Fruit fly (Drosophila melanogaster) whole organism, embryonic: Measurements from ENCODE around the gene be.

Source experiments
- CG10321 ChIP-seq: fragments of 200-800 bp; sonication (Bioruptor generic); IDR thresholded peaks from 2 replicates; pipeline ENCODE4 v1.3.6; 2022; ENCODE audit warnings: missing biosample characterization, missing genetic modification characterization
- CG12104 ChIP-seq: fragments of 200-800 bp; sonication (Bioruptor generic); optimal IDR thresholded peaks from 3 replicates; lab custom pipeline; 2016; ENCODE audit warnings: missing biosample characterization, missing genetic modification characterization
- CG13894 ChIP-seq: fragments of 200-800 bp; sonication (Bioruptor generic); optimal IDR thresholded peaks from 3 replicates; lab custom pipeline; 2018; ENCODE audit warnings: missing biosample characterization, mild to moderate bottlenecking, missing genetic modification characterization, moderate library complexity
- CG14014 ChIP-seq: fragments of 200-800 bp; sonication (Bioruptor generic); IDR thresholded peaks from 2 replicates; pipeline ENCODE4 v1.3.6; 2022; ENCODE audit warnings: missing biosample characterization, missing genetic modification characterization
- CG14441 ChIP-seq: fragments of 200-800 bp; sonication (Bioruptor generic); IDR thresholded peaks from 2 replicates; pipeline ENCODE4 v1.3.6; 2022; ENCODE audit warnings: missing biosample characterization, missing genetic modification characterization
- CG18262 ChIP-seq: fragments of 200-800 bp; optimal IDR thresholded peaks from 3 replicates; lab custom pipeline; 2019; ENCODE audit warnings: missing biosample characterization, mild to moderate bottlenecking, missing genetic modification characterization, moderate library complexity
- CG1832 ChIP-seq: fragments of 200-800 bp; sonication (Bioruptor generic); optimal IDR thresholded peaks from 2 replicates; lab custom pipeline; 2017; ENCODE audit warnings: missing biosample characterization, mild to moderate bottlenecking, missing genetic modification characterization, inconsistent platforms
- CG18599 ChIP-seq: fragments of 200-800 bp; sonication (Bioruptor generic); optimal IDR thresholded peaks from 3 replicates; lab custom pipeline; 2017; ENCODE audit warnings: missing biosample characterization, missing genetic modification characterization, mild to moderate bottlenecking, moderate library complexity, missing genetic modification reagents
- CG2120 ChIP-seq: fragments of 200-800 bp; sonication (Bioruptor generic); optimal IDR thresholded peaks from 3 replicates; lab custom pipeline; 2016; ENCODE audit warnings: missing biosample characterization, missing genetic modification characterization
- CG30020 ChIP-seq: fragments of 200-800 bp; optimal IDR thresholded peaks from 2 replicates; lab custom pipeline; 2019; ENCODE audit warnings: missing biosample characterization, mild to moderate bottlenecking, missing genetic modification characterization, moderate library complexity
- CG32767 ChIP-seq: fragments of 200-800 bp; sonication (Bioruptor generic); IDR thresholded peaks from 2 replicates; pipeline ENCODE4 v1.3.6; 2022; ENCODE audit warnings: missing biosample characterization, missing genetic modification characterization
- CG34224 ChIP-seq: fragments of 200-800 bp; sonication (Bioruptor generic); IDR thresholded peaks from 3 replicates; pipeline ENCODE4 v1.3.6; 2022; ENCODE audit warnings: missing biosample characterization, missing genetic modification characterization; ENCODE audit not compliant: partially characterized antibody
- CG34422 ChIP-seq: fragments of 200-800 bp; sonication (Bioruptor generic); IDR thresholded peaks from 3 replicates; pipeline ENCODE4 v1.3.6; 2022; ENCODE audit warnings: missing biosample characterization, missing genetic modification characterization
- CG6765 ChIP-seq: fragments of 200-800 bp; sonication (Bioruptor generic); optimal IDR thresholded peaks from 3 replicates; lab custom pipeline; 2017; ENCODE audit warnings: missing biosample characterization, mild to moderate bottlenecking, missing genetic modification characterization
- CG7372 ChIP-seq: fragments of 200-800 bp; sonication (Bioruptor generic); IDR thresholded peaks from 2 replicates; pipeline ENCODE4 v1.3.6; 2022; ENCODE audit warnings: missing biosample characterization, missing genetic modification characterization
- CG7963 ChIP-seq: fragments of 200-800 bp; sonication (Bioruptor generic); IDR thresholded peaks from 3 replicates; pipeline ENCODE4 v1.3.6; 2022; ENCODE audit warnings: missing biosample characterization, missing genetic modification characterization; ENCODE audit not compliant: partially characterized antibody
- CG8089 ChIP-seq: fragments of 200-800 bp; sonication (Bioruptor generic); optimal IDR thresholded peaks from 3 replicates; lab custom pipeline; 2016; ENCODE audit warnings: missing biosample characterization, missing genetic modification characterization
- CG8765 ChIP-seq: fragments of 200-800 bp; sonication (Bioruptor generic); IDR thresholded peaks from 2 replicates; pipeline ENCODE4 v1.3.6; 2022; ENCODE audit warnings: missing biosample characterization, missing genetic modification characterization
- CkIIα-i1 ChIP-seq: fragments of 200-800 bp; sonication (Bioruptor generic); IDR thresholded peaks from 2 replicates; pipeline ENCODE4 v1.3.6; 2022; ENCODE audit warnings: missing biosample characterization, missing genetic modification characterization
- Ets65A ChIP-seq: fragments of 200-800 bp; sonication (Bioruptor generic); peaks from one replicate; lab custom pipeline; 2016; ENCODE audit warnings: missing biosample characterization, missing genetic modification characterization
- Fer2 ChIP-seq: fragments of 200-800 bp; sonication (Bioruptor generic); optimal IDR thresholded peaks from 2 replicates; lab custom pipeline; 2018; ENCODE audit warnings: missing biosample characterization, mild to moderate bottlenecking, missing genetic modification characterization, moderate library complexity
- Fer3 ChIP-seq: fragments of 200-800 bp; sonication (Bioruptor generic); optimal IDR thresholded peaks from 2 replicates; lab custom pipeline; 2018; ENCODE audit warnings: missing biosample characterization, mild to moderate bottlenecking, missing genetic modification characterization, moderate library complexity
- Hand ChIP-seq: fragments of 200-800 bp; sonication (Bioruptor generic); optimal IDR thresholded peaks from 2 replicates; lab custom pipeline; 2017; ENCODE audit warnings: mild to moderate bottlenecking, missing biosample characterization, missing genetic modification reagents, missing genetic modification characterization
- Hmx ChIP-seq: fragments of 200-800 bp; sonication (Bioruptor generic); optimal IDR thresholded peaks from 2 replicates; lab custom pipeline; 2016; ENCODE audit warnings: missing biosample characterization, missing genetic modification characterization
- Kr ChIP-seq: fragments of 200-800 bp; sonication (Bioruptor generic); optimal IDR thresholded peaks from 2 replicates; lab custom pipeline; 2017; ENCODE audit warnings: missing biosample characterization, mild to moderate bottlenecking, missing genetic modification characterization
- Lpt ChIP-seq: fragments of >200 bp; optimal IDR thresholded peaks from 2 replicates; lab custom pipeline; 2018; ENCODE audit warnings: missing biosample characterization, missing genetic modification characterization
- Meics ChIP-seq: fragments of 200-800 bp; sonication (Bioruptor generic); optimal IDR thresholded peaks from 2 replicates; lab custom pipeline; 2017; ENCODE audit warnings: missing biosample characterization, mild to moderate bottlenecking, missing genetic modification characterization
- Optix ChIP-seq: fragments of 200-800 bp; sonication (Bioruptor generic); IDR thresholded peaks from 3 replicates; pipeline ENCODE4 v1.3.6; 2022; ENCODE audit warnings: missing biosample characterization, missing genetic modification characterization
- Spps ChIP-seq: fragments of 200-800 bp; sonication (Bioruptor generic); optimal IDR thresholded peaks from 2 replicates; lab custom pipeline; 2018; ENCODE audit warnings: missing biosample characterization, mild to moderate bottlenecking, missing genetic modification characterization
- ac ChIP-seq: fragments of 200-800 bp; sonication (Bioruptor generic); optimal IDR thresholded peaks from 3 replicates; lab custom pipeline; 2017; ENCODE audit warnings: missing biosample characterization, mild to moderate bottlenecking, missing genetic modification characterization
- bigmax ChIP-seq: fragments of 200-800 bp; sonication (Bioruptor generic); optimal IDR thresholded peaks from 2 replicates; lab custom pipeline; 2018; ENCODE audit warnings: missing biosample characterization, mild to moderate bottlenecking, missing genetic modification characterization
- bowl ChIP-seq: fragments of 200-800 bp; sonication (Bioruptor generic); IDR thresholded peaks from 2 replicates; pipeline ENCODE4 v1.3.6; 2022; ENCODE audit warnings: missing biosample characterization, missing genetic modification characterization
- cad ChIP-seq: fragments of >200 bp; optimal IDR thresholded peaks from 2 replicates; lab custom pipeline; 2017; ENCODE audit warnings: missing biosample characterization, missing genetic modification characterization
- chif ChIP-seq, 2 experiments: fragments of 200-800 bp; sonication (Bioruptor generic); optimal IDR thresholded peaks; 3 replicates each; lab custom pipeline; 2016; ENCODE audit warnings: missing biosample characterization in 2 of 2, missing genetic modification characterization in 2 of 2
- croc ChIP-seq: fragments of 200-800 bp; sonication (Bioruptor generic); conservative IDR thresholded peaks from 3 replicates; pipeline ENCODE4 v1.3.6; 2022; ENCODE audit warnings: missing biosample characterization, missing genetic modification characterization
- eve ChIP-seq, 2 experiments: fragments of >200 bp; optimal IDR thresholded peaks; 2 replicates each; lab custom pipeline; 2017; ENCODE audit warnings: missing biosample characterization in 2 of 2, missing genetic modification characterization in 2 of 2
- gfzf ChIP-seq: fragments of 200-800 bp; sonication (Bioruptor generic); optimal IDR thresholded peaks from 2 replicates; lab custom pipeline; 2016; ENCODE audit warnings: missing biosample characterization, mild to moderate bottlenecking, missing genetic modification characterization, moderate library complexity
- ham ChIP-seq: fragments of 200-800 bp; sonication (Bioruptor generic); IDR thresholded peaks from 2 replicates; pipeline ENCODE4 v1.3.6; 2022; ENCODE audit warnings: missing biosample characterization, missing genetic modification characterization
- pb ChIP-seq: fragments of 200-800 bp; sonication (Bioruptor generic); optimal IDR thresholded peaks from 3 replicates; lab custom pipeline; 2016; ENCODE audit warnings: missing biosample characterization, missing genetic modification characterization
- psq ChIP-seq: fragments of 200-800 bp; sonication (Bioruptor generic); optimal IDR thresholded peaks from 2 replicates; lab custom pipeline; 2017; ENCODE audit warnings: missing biosample characterization, missing genetic modification characterization
- pum ChIP-seq: fragments of 200-800 bp; sonication (Bioruptor generic); optimal IDR thresholded peaks from 2 replicates; lab custom pipeline; 2016; ENCODE audit warnings: missing biosample characterization, missing genetic modification characterization
- repo ChIP-seq: fragments of 200-800 bp; sonication (Bioruptor generic); optimal IDR thresholded peaks from 2 replicates; lab custom pipeline; 2016; ENCODE audit warnings: missing biosample characterization, missing genetic modification characterization
- rib ChIP-seq: fragments of 200-800 bp; sonication (Bioruptor generic); IDR thresholded peaks from 2 replicates; pipeline ENCODE4 v1.3.6; 2022; ENCODE audit warnings: missing biosample characterization, missing genetic modification characterization
- ro ChIP-seq: fragments of 200-800 bp; sonication (Bioruptor generic); IDR thresholded peaks from 2 replicates; pipeline ENCODE4 v1.3.6; 2022; ENCODE audit warnings: missing biosample characterization, missing genetic modification characterization
- schlank ChIP-seq: fragments of 200-800 bp; sonication (Bioruptor generic); optimal IDR thresholded peaks from 2 replicates; lab custom pipeline; 2018; ENCODE audit warnings: missing biosample characterization, mild to moderate bottlenecking, missing genetic modification characterization
- scrt ChIP-seq: fragments of 200-800 bp; sonication (Bioruptor generic); optimal IDR thresholded peaks from 2 replicates; lab custom pipeline; 2018; ENCODE audit warnings: missing biosample characterization, mild to moderate bottlenecking, missing genetic modification characterization, moderate library complexity
- stwl ChIP-seq: fragments of 200-800 bp; sonication (Bioruptor generic); optimal IDR thresholded peaks from 3 replicates; lab custom pipeline; 2018; ENCODE audit warnings: missing biosample characterization, mild to moderate bottlenecking, missing genetic modification characterization, moderate library complexity
- tap ChIP-seq: fragments of 200-800 bp; optimal IDR thresholded peaks from 3 replicates; lab custom pipeline; 2019; ENCODE audit warnings: missing biosample characterization, mild to moderate bottlenecking, missing genetic modification characterization, moderate library complexity
- tna ChIP-seq: fragments of 200-800 bp; sonication (Bioruptor generic); IDR thresholded peaks from 2 replicates; pipeline ENCODE4 v1.3.6; 2022; ENCODE audit warnings: missing biosample characterization, missing genetic modification characterization; ENCODE audit not compliant: partially characterized antibody
- toy ChIP-seq: fragments of 200-800 bp; sonication (Bioruptor generic); IDR thresholded peaks from 2 replicates; pipeline ENCODE4 v1.3.6; 2022; ENCODE audit warnings: missing biosample characterization, missing genetic modification characterization
- trh ChIP-seq: fragments of 200-800 bp; sonication (Bioruptor generic); optimal IDR thresholded peaks from 2 replicates; lab custom pipeline; 2016; ENCODE audit warnings: missing biosample characterization, missing genetic modification characterization

Gene be

DNA sequence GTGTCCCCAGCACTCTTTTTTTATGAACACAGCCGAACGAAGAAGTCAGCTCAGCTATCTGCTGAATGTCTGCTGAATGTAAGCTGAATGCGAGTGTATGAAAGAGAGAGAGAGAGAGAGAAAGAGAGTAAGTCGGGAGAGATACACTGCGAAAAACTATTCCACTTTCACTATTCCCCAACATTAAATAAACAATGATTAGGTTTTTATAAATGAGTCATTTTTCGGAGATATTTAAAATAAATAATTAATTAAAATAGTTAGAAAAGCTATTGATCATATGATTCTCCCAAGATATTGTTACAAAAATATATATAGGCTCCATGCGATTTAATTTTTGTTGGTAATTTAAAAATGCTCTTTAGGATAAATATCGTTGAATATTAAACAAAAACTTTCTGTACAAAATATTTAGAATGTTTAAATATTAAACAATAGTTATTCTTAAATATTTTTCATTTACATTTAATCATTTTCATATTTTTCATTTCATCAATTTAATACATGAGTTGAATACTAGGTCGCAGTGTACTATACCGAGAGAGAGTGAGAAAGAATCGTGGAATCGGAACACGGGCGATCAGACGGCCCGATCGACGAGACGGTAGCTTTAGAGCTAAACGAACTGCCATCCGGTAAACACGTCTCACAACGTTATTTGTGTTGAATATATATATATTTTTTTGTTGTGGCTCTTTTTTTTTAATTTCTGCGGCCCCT lies at the start of gene be (continued):
- TF ChIP-seq CG7963 (GFP tag; lab: Robert Waterston, UW) = no peak
- TF ChIP-seq Fer3 (tag; lab: Kevin White, UChicago) = peak; percentile 23
- TF ChIP-seq CG30020 (tag; lab: Kevin White, UChicago) = peak; percentile 69
- TF ChIP-seq ac = no peak
- TF ChIP-seq CG12104 (GFP tag; lab: Kevin White, UChicago) = peak; percentile 73
- no peak for TF ChIP-seq ham
- peak; percentile 39 for TF ChIP-seq Spps (tag; lab: Kevin White, UChicago)
- TF ChIP-seq CG2120 (GFP tag; lab: Kevin White, UChicago) = peak; percentile 14
- TF ChIP-seq CG34422 (GFP tag; lab: Robert Waterston, UW) = no peak
- no peak for TF ChIP-seq schlank (tag; lab: Kevin White, UChicago)
- no peak for TF ChIP-seq psq (GFP tag; lab: Kevin White, UChicago)
- no peak for TF ChIP-seq eve (GFP tag; optimal IDR thresholded peaks at IDR 0.05; lab: Kevin White, UChicago)
- TF ChIP-seq Meics = peak; percentile 82
- TF ChIP-seq gfzf (GFP tag; lab: Kevin White, UChicago) = no peak
- TF ChIP-seq CG7372 = no peak; the same call in 1 of the 2 replicates
- no peak for TF ChIP-seq Optix (GFP tag; lab: Robert Waterston, UW)
- no peak for TF ChIP-seq bowl
- no peak for TF ChIP-seq Hmx (GFP tag; lab: Kevin White, UChicago)
- TF ChIP-seq Kr (GFP tag; lab: Kevin White, UChicago) = no peak
- TF ChIP-seq toy = no peak
- TF ChIP-seq pum (GFP tag; lab: Kevin White, UChicago) = no peak
- TF ChIP-seq Ets65A (GFP tag; lab: Kevin White, UChicago) = no peak
- no peak for TF ChIP-seq bigmax
- no peak for TF ChIP-seq scrt (GFP tag; lab: Kevin White, UChicago)
- no peak for TF ChIP-seq tna
- TF ChIP-seq CG18262 (tag; lab: Kevin White, UChicago) = peak; percentile 96
- no peak for TF ChIP-seq cad
- TF ChIP-seq croc (GFP tag; lab: Robert Waterston, UW) = peak; percentile 60
- no peak for TF ChIP-seq Hand (GFP tag; lab: Kevin White, UChicago)
- no peak for TF ChIP-seq CG1832 (GFP tag; lab: Kevin White, UChicago)
- peak; percentile 61 for TF ChIP-seq tap (tag; lab: Kevin White, UChicago)
- TF ChIP-seq chif (GFP tag; optimal IDR thresholded peaks at IDR 0.05; lab: Kevin White, UChicago) = no peak
- peak; percentile 51; the same call in 1 of the 2 replicates for TF ChIP-seq CG32767 (GFP tag; lab: Robert Waterston, UW)
- TF ChIP-seq CG14014 = peak; percentile 64
- TF ChIP-seq CG13894 (tag; lab: Kevin White, UChicago) = no peak
- TF ChIP-seq CG34224 (GFP tag; lab: Robert Waterston, UW) = no peak
- TF ChIP-seq repo = no peak
- peak; percentile 47 for TF ChIP-seq Fer2 (tag; lab: Kevin White, UChicago)
- no peak for TF ChIP-seq CG8765 (GFP tag; lab: Robert Waterston, UW)
- no peak for TF ChIP-seq Lpt (GFP tag; lab: Kevin White, UChicago)
- no peak for TF ChIP-seq CG8089 (GFP tag; lab: Kevin White, UChicago)
- no peak for TF ChIP-seq CkIIα-i1
- peak; percentile 52 for TF ChIP-seq CG18599
- TF ChIP-seq ro (GFP tag; lab: Robert Waterston, UW) = peak; percentile 40; the same call in 1 of the 2 replicates
- TF ChIP-seq CG14441 (GFP tag; lab: Robert Waterston, UW) = no peak
- no peak for TF ChIP-seq trh (GFP tag; lab: Kevin White, UChicago)
- TF ChIP-seq rib = no peak
- TF ChIP-seq CG10321 = no peak
- TF ChIP-seq stwl (tag; lab: Kevin White, UChicago) = no peak
- TF ChIP-seq CG6765 = peak; percentile 26
- no peak for TF ChIP-seq pb (GFP tag; lab: Kevin White, UChicago)
